Worm (Caenorhabditis elegans) whole organism, L4 larva: ENCODE results near the gene B0303.16.

Source experiments
- T20F7.1 ChIP-seq: fragments of 200-800 bp; sonication (Bioruptor generic); optimal IDR thresholded peaks from 2 replicates; lab custom pipeline; 2018; ENCODE audit warnings: mild to moderate bottlenecking, missing genetic modification characterization, missing compliant biosample characterization
- ceh-82 ChIP-seq: sonication (generic microtip); optimal IDR thresholded peaks from 2 replicates; lab custom pipeline; 2017; ENCODE audit warnings: missing biosample characterization, missing genetic modification characterization
- dve-1 ChIP-seq: sonication (generic microtip); optimal IDR thresholded peaks from 2 replicates; lab custom pipeline; 2017; ENCODE audit warnings: antibody characterized with exemption, mild to moderate bottlenecking, missing genetic modification characterization, missing compliant biosample characterization; ENCODE audit not compliant: insufficient read depth
- lin-13 ChIP-seq: fragments of 150-350 bp; optimal IDR thresholded peaks from 2 replicates; lab custom pipeline; 2014; ENCODE audit warnings: missing biosample characterization, missing genetic modification reagents, missing genetic modification characterization
- lsy-2 ChIP-seq, 2 experiments: fragments of 150-350 bp in 1 of 2; sonication (generic microtip) in 1 of 2; optimal IDR thresholded peaks; 2 replicates each; lab custom pipeline; 2014 to 2017; ENCODE audit warnings: missing biosample characterization in 2 of 2, missing genetic modification characterization in 2 of 2
- nhr-237 ChIP-seq: sonication (generic microtip); optimal IDR thresholded peaks from 2 replicates; lab custom pipeline; 2017; ENCODE audit warnings: missing biosample characterization, missing genetic modification characterization
- nhr-41 ChIP-seq: fragments of 200-800 bp; sonication (Bioruptor generic); IDR thresholded peaks from 2 replicates; pipeline ENCODE4 v1.3.6; 2022; ENCODE audit warnings: missing genetic modification reagents, missing genetic modification characterization, missing compliant biosample characterization
- nhr-76 ChIP-seq: fragments of 150-350 bp; optimal IDR thresholded peaks from 2 replicates; lab custom pipeline; 2014; ENCODE audit warnings: missing biosample characterization, missing genetic modification characterization
- unc-39 ChIP-seq: sonication (generic microtip); optimal IDR thresholded peaks from 2 replicates; lab custom pipeline; 2017; ENCODE audit warnings: missing biosample characterization, missing genetic modification characterization
- unc-62 ChIP-seq, 3 experiments: fragments of 150-350 bp in 1 of 3; sonication (generic microtip); optimal IDR thresholded peaks in 2 of 3; peaks in 1 of 3; 1 replicate in 1 of 3; 2 replicates in 2 of 3; lab custom pipeline; 2014 to 2017; ENCODE audit warnings: missing biosample characterization in 3 of 3, missing genetic modification characterization in 3 of 3, missing genetic modification reagents in 3 of 3, missing genotype in 1 of 3
- vab-7 ChIP-seq: fragments of 200-800 bp; sonication (Bioruptor generic); IDR thresholded peaks from 2 replicates; pipeline ENCODE4 v1.3.6; 2022; ENCODE audit warnings: missing genetic modification reagents, missing genetic modification characterization, missing compliant biosample characterization

DNA sequence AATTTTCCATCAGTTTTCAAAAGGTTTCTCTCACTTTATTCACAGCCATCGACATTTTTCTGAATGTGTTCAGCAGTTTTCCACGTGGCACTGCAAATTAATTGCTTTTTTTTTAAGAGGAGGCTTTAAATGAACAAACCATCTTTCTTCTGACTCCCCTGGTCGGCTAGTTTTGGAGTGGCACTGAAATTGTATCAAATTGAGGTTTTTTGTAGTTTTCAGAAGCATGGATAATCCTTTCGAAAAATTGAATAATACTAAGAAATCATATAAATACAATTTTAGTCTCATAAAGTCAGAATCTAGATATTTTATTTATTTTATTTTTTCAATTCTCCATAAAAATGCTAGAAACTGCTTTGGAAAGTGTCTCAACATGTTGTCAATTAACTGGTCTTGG is at the start of gene B0303.16:
- TF ChIP-seq unc-62 (GFP tag; optimal IDR thresholded peaks at IDR 0.05 in 1 of 2; lab: Kevin White, UChicago) = no peak
- no peak for TF ChIP-seq unc-62 (tag; optimal IDR thresholded peaks at IDR 0.05; lab: Kevin White, UChicago)
- TF ChIP-seq T20F7.1 (GFP tag; lab: Kevin White, UChicago) = no peak
- TF ChIP-seq nhr-237 (tag; lab: Kevin White, UChicago) = no peak
- no peak for TF ChIP-seq ceh-82
- TF ChIP-seq lin-13 (GFP tag; lab: Kevin White, UChicago) = no peak
- TF ChIP-seq vab-7 = no peak
- no peak for TF ChIP-seq nhr-41
- no peak for TF ChIP-seq lsy-2 (tag; optimal IDR thresholded peaks at IDR 0.05; lab: Kevin White, UChicago)
- TF ChIP-seq nhr-76 (tag; lab: Kevin White, UChicago) = no peak
- no peak for TF ChIP-seq dve-1 (tag; lab: Kevin White, UChicago)
- TF ChIP-seq unc-39 (tag; lab: Kevin White, UChicago) = no peak
